Fruit fly (Drosophila melanogaster) whole organism, embryonic: ENCODE results near the gene term.

Source experiments
- Awh ChIP-seq: fragments of 200-800 bp; sonication (Bioruptor generic); IDR thresholded peaks from 2 replicates; pipeline ENCODE4, ENCODE4 v1.3.6; 2022; ENCODE audit warnings: missing biosample characterization, missing genetic modification characterization
- CG1024 ChIP-seq: fragments of 200-800 bp; sonication (Bioruptor generic); IDR thresholded peaks from 2 replicates; pipeline ENCODE4 v1.3.6; 2022; ENCODE audit warnings: missing biosample characterization, missing genetic modification characterization
- CG10543 ChIP-seq: fragments of 200-800 bp; sonication (Bioruptor generic); optimal IDR thresholded peaks from 3 replicates; lab custom pipeline; 2017; ENCODE audit warnings: missing biosample characterization, mild to moderate bottlenecking, missing genetic modification characterization, moderate library complexity
- CG10959 ChIP-seq: fragments of 200-800 bp; sonication (Bioruptor generic); IDR thresholded peaks from 2 replicates; pipeline ENCODE4 v1.3.6; 2022; ENCODE audit warnings: missing biosample characterization, missing genetic modification characterization
- CG11085 ChIP-seq: fragments of 200-800 bp; sonication (Bioruptor generic); IDR thresholded peaks from 2 replicates; pipeline ENCODE4 v1.3.6; 2022; ENCODE audit warnings: missing biosample characterization, missing genetic modification characterization
- CG11093 ChIP-seq: fragments of 200-800 bp; sonication (Bioruptor generic); IDR thresholded peaks from 3 replicates; pipeline ENCODE4 v1.3.6; 2022; ENCODE audit warnings: missing biosample characterization, missing genetic modification characterization
- CG11696 ChIP-seq: fragments of 200-800 bp; sonication (Bioruptor generic); IDR thresholded peaks from 2 replicates; pipeline ENCODE4 v1.3.6; 2022; ENCODE audit warnings: missing biosample characterization, missing genetic modification characterization
- CG13123 ChIP-seq: fragments of 200-800 bp; sonication (Bioruptor generic); optimal IDR thresholded peaks from 2 replicates; lab custom pipeline; 2016; ENCODE audit warnings: missing biosample characterization, missing genetic modification characterization
- CG13775 ChIP-seq: fragments of 200-800 bp; sonication (Bioruptor generic); optimal IDR thresholded peaks from 3 replicates; lab custom pipeline; 2017; ENCODE audit warnings: missing biosample characterization, mild to moderate bottlenecking, missing genetic modification characterization
- CG15696 ChIP-seq: fragments of 200-800 bp; sonication (Bioruptor generic); optimal IDR thresholded peaks from 2 replicates; lab custom pipeline; 2019; ENCODE audit warnings: missing biosample characterization, mild to moderate bottlenecking, missing genetic modification characterization, moderate library complexity
- CG16813 ChIP-seq: fragments of 200-800 bp; sonication (Bioruptor generic); IDR thresholded peaks from 3 replicates; pipeline ENCODE4 v1.3.6; 2022; ENCODE audit warnings: missing biosample characterization, missing genetic modification characterization; ENCODE audit not compliant: partially characterized antibody
- CG16863 ChIP-seq: fragments of 200-800 bp; sonication (Bioruptor generic); optimal IDR thresholded peaks from 3 replicates; lab custom pipeline; 2016; ENCODE audit warnings: missing biosample characterization, missing genetic modification characterization
- CG18476 ChIP-seq: fragments of 200-800 bp; sonication (Bioruptor generic); optimal IDR thresholded peaks from 2 replicates; lab custom pipeline; 2016; ENCODE audit warnings: missing biosample characterization, mild to moderate bottlenecking, missing genetic modification characterization
- CG3065 ChIP-seq: fragments of 200-800 bp; sonication (Bioruptor generic); optimal IDR thresholded peaks from 2 replicates; lab custom pipeline; 2016; ENCODE audit warnings: missing biosample characterization, missing genetic modification characterization
- CG34422 ChIP-seq: fragments of 200-800 bp; sonication (Bioruptor generic); IDR thresholded peaks from 3 replicates; pipeline ENCODE4 v1.3.6; 2022; ENCODE audit warnings: missing biosample characterization, missing genetic modification characterization
- CG6854 ChIP-seq: fragments of 200-800 bp; sonication (Bioruptor generic); optimal IDR thresholded peaks from 3 replicates; lab custom pipeline; 2017; ENCODE audit warnings: missing biosample characterization, mild to moderate bottlenecking, missing genetic modification characterization
- CG8388 ChIP-seq: fragments of 200-800 bp; sonication (Bioruptor generic); optimal IDR thresholded peaks from 2 replicates; lab custom pipeline; 2019; ENCODE audit warnings: missing biosample characterization, mild to moderate bottlenecking, missing genetic modification characterization, moderate library complexity
- CG8478 ChIP-seq: fragments of >200 bp; optimal IDR thresholded peaks from 2 replicates; lab custom pipeline; 2018
- CG9876 ChIP-seq: fragments of 200-800 bp; sonication (Bioruptor generic); optimal IDR thresholded peaks from 2 replicates; lab custom pipeline; 2016; ENCODE audit warnings: missing biosample characterization, missing genetic modification characterization
- Dip2 ChIP-seq: fragments of 200-800 bp; sonication (Bioruptor generic); IDR thresholded peaks from 2 replicates; pipeline ENCODE4 v1.3.6; 2022; ENCODE audit warnings: missing biosample characterization, missing genetic modification characterization
- Dll ChIP-seq: fragments of 200-800 bp; sonication (Bioruptor generic); IDR thresholded peaks from 4 replicates; pipeline ENCODE4 v1.3.6; 2022; ENCODE audit warnings: missing biosample characterization, missing genetic modification characterization; ENCODE audit not compliant: partially characterized antibody
- E2f2 ChIP-seq: fragments of 200-800 bp; sonication (Bioruptor generic); IDR thresholded peaks from 2 replicates; pipeline ENCODE4 v1.3.6; 2022; ENCODE audit warnings: missing biosample characterization, missing genetic modification characterization
- HHEX ChIP-seq: fragments of 200-800 bp; sonication (Bioruptor generic); optimal IDR thresholded peaks from 3 replicates; lab custom pipeline; 2017; ENCODE audit warnings: missing biosample characterization, mild to moderate bottlenecking, missing genetic modification characterization, missing genetic modification reagents
- Hmx ChIP-seq: fragments of 200-800 bp; sonication (Bioruptor generic); optimal IDR thresholded peaks from 2 replicates; lab custom pipeline; 2016; ENCODE audit warnings: missing biosample characterization, missing genetic modification characterization
- Hr51 ChIP-seq, 2 experiments: fragments of 200-800 bp; sonication (Bioruptor generic); optimal IDR thresholded peaks; 2 replicates in 1 of 2; 3 replicates in 1 of 2; lab custom pipeline; 2016 to 2018; ENCODE audit warnings: missing biosample characterization in 2 of 2, missing genetic modification characterization in 2 of 2, mild to moderate bottlenecking in 1 of 2, moderate library complexity in 1 of 2
- MBD-R2 ChIP-seq: fragments of 200-800 bp; sonication (Bioruptor generic); IDR thresholded peaks from 2 replicates; pipeline ENCODE4 v1.3.6; 2022; ENCODE audit warnings: missing biosample characterization, missing genetic modification characterization
- NC2α ChIP-seq: fragments of 200-800 bp; sonication (Bioruptor generic); optimal IDR thresholded peaks from 2 replicates; lab custom pipeline; 2016; ENCODE audit warnings: missing biosample characterization, missing genetic modification characterization
- Neu2 ChIP-seq: fragments of 200-800 bp; sonication (Bioruptor generic); optimal IDR thresholded peaks from 3 replicates; lab custom pipeline; 2016; ENCODE audit warnings: missing biosample characterization, missing genetic modification characterization, borderline replicate concordance
- Nf-YA ChIP-seq: fragments of 200-800 bp; sonication (Bioruptor generic); IDR thresholded peaks from 2 replicates; pipeline ENCODE4 v1.3.6; 2022; ENCODE audit warnings: missing biosample characterization, missing genetic modification characterization
- Sry-β ChIP-seq: fragments of 200-800 bp; sonication (Bioruptor generic); optimal IDR thresholded peaks from 2 replicates; lab custom pipeline; 2018; ENCODE audit warnings: missing biosample characterization, mild to moderate bottlenecking, missing genetic modification characterization, moderate library complexity
- Usf ChIP-seq: fragments of 200-800 bp; sonication (Bioruptor generic); optimal IDR thresholded peaks from 2 replicates; lab custom pipeline; 2017; ENCODE audit warnings: missing genotype, missing biosample characterization, missing genetic modification characterization
- amos ChIP-seq: fragments of 200-800 bp; sonication (Bioruptor generic); IDR thresholded peaks from 2 replicates; pipeline ENCODE4 v1.3.6; 2022; ENCODE audit warnings: missing biosample characterization, missing genetic modification characterization; ENCODE audit not compliant: partially characterized antibody
- crol ChIP-seq: fragments of 200-800 bp; sonication (Bioruptor generic); IDR thresholded peaks from 2 replicates; pipeline ENCODE4 v1.3.6; 2022; ENCODE audit warnings: missing biosample characterization, missing genetic modification characterization
- dmrt99B ChIP-seq: fragments of 200-800 bp; sonication (Bioruptor generic); optimal IDR thresholded peaks from 2 replicates; lab custom pipeline; 2018; ENCODE audit warnings: missing biosample characterization, mild to moderate bottlenecking, missing genetic modification characterization, moderate library complexity
- emc ChIP-seq: fragments of 200-800 bp; sonication (Bioruptor generic); optimal IDR thresholded peaks from 2 replicates; lab custom pipeline; 2016; ENCODE audit warnings: missing biosample characterization, missing genetic modification characterization
- esg ChIP-seq: fragments of 200-800 bp; sonication (Bioruptor generic); conservative IDR thresholded peaks from 2 replicates; pipeline ENCODE4 v1.3.6; 2022; ENCODE audit warnings: missing biosample characterization, missing genetic modification characterization
- eve ChIP-seq, 2 experiments: fragments of >200 bp; optimal IDR thresholded peaks; 2 replicates each; lab custom pipeline; 2017; ENCODE audit warnings: missing biosample characterization in 2 of 2, missing genetic modification characterization in 2 of 2
- ewg ChIP-seq: fragments of 200-800 bp; sonication (Bioruptor generic); optimal IDR thresholded peaks from 3 replicates; lab custom pipeline; 2017; ENCODE audit warnings: mild to moderate bottlenecking, missing biosample characterization, missing genetic modification reagents, missing genetic modification characterization
- exex ChIP-seq: fragments of 200-800 bp; sonication (Bioruptor generic); optimal IDR thresholded peaks from 4 replicates; lab custom pipeline; 2018; ENCODE audit warnings: missing biosample characterization, mild to moderate bottlenecking, missing genetic modification characterization, moderate library complexity
- gcm ChIP-seq: fragments of 200-800 bp; sonication (Bioruptor generic); optimal IDR thresholded peaks from 2 replicates; lab custom pipeline; 2019; ENCODE audit warnings: missing biosample characterization, mild to moderate bottlenecking, missing genetic modification characterization, moderate library complexity
- grau ChIP-seq: fragments of 200-800 bp; optimal IDR thresholded peaks from 3 replicates; lab custom pipeline; 2019; ENCODE audit warnings: missing biosample characterization, mild to moderate bottlenecking, missing genetic modification characterization, moderate library complexity
- grn ChIP-seq: fragments of 200-800 bp; sonication (Bioruptor generic); optimal IDR thresholded peaks from 3 replicates; lab custom pipeline; 2017; ENCODE audit warnings: missing biosample characterization, missing genetic modification characterization
- hbn ChIP-seq: fragments of 200-800 bp; sonication (Bioruptor generic); IDR thresholded peaks from 2 replicates; pipeline ENCODE4 v1.3.6; 2022; ENCODE audit warnings: missing biosample characterization, missing genetic modification characterization; ENCODE audit not compliant: partially characterized antibody
- kni ChIP-seq: fragments of 200-800 bp; sonication (Bioruptor generic); optimal IDR thresholded peaks from 3 replicates; lab custom pipeline; 2017; ENCODE audit warnings: mild to moderate bottlenecking, missing biosample characterization, missing genetic modification reagents, missing genetic modification characterization
- ro ChIP-seq: fragments of 200-800 bp; sonication (Bioruptor generic); IDR thresholded peaks from 2 replicates; pipeline ENCODE4 v1.3.6; 2022; ENCODE audit warnings: missing biosample characterization, missing genetic modification characterization
- salm ChIP-seq: fragments of 200-800 bp; sonication (Bioruptor generic); optimal IDR thresholded peaks from 2 replicates; lab custom pipeline; 2018; ENCODE audit warnings: missing biosample characterization, mild to moderate bottlenecking, missing genetic modification characterization
- slou ChIP-seq: fragments of 200-800 bp; sonication (Bioruptor generic); optimal IDR thresholded peaks from 3 replicates; lab custom pipeline; 2016; ENCODE audit warnings: missing biosample characterization, missing genetic modification characterization
- trem ChIP-seq: fragments of 200-800 bp; optimal IDR thresholded peaks from 3 replicates; lab custom pipeline; 2019; ENCODE audit warnings: missing biosample characterization, mild to moderate bottlenecking, missing genetic modification characterization, moderate library complexity
- zen ChIP-seq: fragments of 200-800 bp; sonication (Bioruptor generic); optimal IDR thresholded peaks from 3 replicates; lab custom pipeline; 2018; ENCODE audit warnings: missing biosample characterization, mild to moderate bottlenecking, missing genetic modification characterization, moderate library complexity

Gene term

dm6 chr3L:18627657-18628455 is 34.3 kb upstream of the term start (continued):
- TF ChIP-seq slou (GFP tag; lab: Kevin White, UChicago), result no peak
- TF ChIP-seq CG11696 (GFP tag; lab: Robert Waterston, UW), result no peak
- TF ChIP-seq grau (tag; lab: Kevin White, UChicago), result no peak
- no peak for TF ChIP-seq Hr51 (GFP tag; optimal IDR thresholded peaks at IDR 0.05; lab: Kevin White, UChicago)
- TF ChIP-seq eve (GFP tag; optimal IDR thresholded peaks at IDR 0.05; lab: Kevin White, UChicago), result no peak
- no peak for TF ChIP-seq CG8478 (lab: Kevin White, UChicago)
- 0 out of 4 replicates have a peak, but pooled peaks have one; percentile 27 for TF ChIP-seq Dll (GFP tag; lab: Robert Waterston, UW)
- no peak for TF ChIP-seq CG11085
- TF ChIP-seq Nf-YA (GFP tag; lab: Robert Waterston, UW), result no peak
- no peak for TF ChIP-seq amos (GFP tag; lab: Robert Waterston, UW)
- TF ChIP-seq CG13775 (GFP tag; lab: Kevin White, UChicago), result no peak
- TF ChIP-seq CG11093, result 0 out of 3 replicates have a peak, but pooled peaks have one; percentile 31
- no peak for TF ChIP-seq emc (GFP tag; lab: Kevin White, UChicago)
- TF ChIP-seq ro, result no peak
- no peak for TF ChIP-seq CG6854 (GFP tag; lab: Kevin White, UChicago)
- TF ChIP-seq kni (GFP tag; lab: Kevin White, UChicago), result peak; percentile 50
- TF ChIP-seq Hmx (GFP tag; lab: Kevin White, UChicago), result no peak
- peak; percentile 90 for TF ChIP-seq crol
- TF ChIP-seq zen, result peak; percentile 44
- TF ChIP-seq CG9876 (GFP tag; lab: Kevin White, UChicago), result no peak
- TF ChIP-seq exex (tag; lab: Kevin White, UChicago), result no peak
- no peak for TF ChIP-seq CG16863 (GFP tag; lab: Kevin White, UChicago)
- no peak for TF ChIP-seq dmrt99B
- no peak for TF ChIP-seq salm
- peak; percentile 7 for TF ChIP-seq gcm (GFP tag; lab: Kevin White, UChicago)
- TF ChIP-seq E2f2 (GFP tag; lab: Robert Waterston, UW), result no peak
- no peak for TF ChIP-seq Dip2 (GFP tag; lab: Robert Waterston, UW)
- no peak for TF ChIP-seq CG1024 (GFP tag; lab: Robert Waterston, UW)
- TF ChIP-seq Neu2, result no peak
- TF ChIP-seq CG15696 (tag; lab: Kevin White, UChicago), result no peak
- TF ChIP-seq NC2α (GFP tag; lab: Kevin White, UChicago), result no peak
- no peak for TF ChIP-seq MBD-R2 (GFP tag; lab: Robert Waterston, UW)
- TF ChIP-seq CG34422 (GFP tag; lab: Robert Waterston, UW), result 0 out of 3 replicates have a peak, but pooled peaks have one; percentile 13
- no peak for TF ChIP-seq trem
- 0 out of 2 replicates have a peak, but pooled peaks have one; percentile 49 for TF ChIP-seq Awh (GFP tag; lab: Robert Waterston, UW)
- TF ChIP-seq hbn (GFP tag; lab: Robert Waterston, UW), result 0 out of 2 replicates have a peak, but pooled peaks have one; percentile 14
- no peak for TF ChIP-seq CG10543 (GFP tag; lab: Kevin White, UChicago)
- TF ChIP-seq grn (GFP tag; lab: Kevin White, UChicago), result no peak
- TF ChIP-seq Sry-β (GFP tag; lab: Kevin White, UChicago), result no peak
- no peak for TF ChIP-seq CG16813 (GFP tag; lab: Robert Waterston, UW)
- TF ChIP-seq HHEX (GFP tag; lab: Kevin White, UChicago), result no peak
- TF ChIP-seq ewg, result no peak
- TF ChIP-seq CG10959 (GFP tag; lab: Robert Waterston, UW), result no peak
- no peak for TF ChIP-seq Usf (GFP tag; lab: Kevin White, UChicago)
- TF ChIP-seq esg (GFP tag; lab: Robert Waterston, UW), result no peak
- TF ChIP-seq CG13123 (GFP tag; lab: Kevin White, UChicago), result no peak
- TF ChIP-seq CG18476 (GFP tag; lab: Kevin White, UChicago), result no peak
- TF ChIP-seq CG3065, result no peak
- TF ChIP-seq CG8388 (GFP tag; lab: Kevin White, UChicago), result peak; percentile 10
